Worm (Caenorhabditis elegans) whole organism, late embryonic: ENCODE data around the gene aat-6.

ENCODE experiments used
- C08G9.2 ChIP-seq: sonication (generic microtip); optimal IDR thresholded peaks from 2 replicates; lab custom pipeline; 2016; ENCODE audit warnings: mild to moderate bottlenecking, missing genetic modification characterization, moderate library complexity, missing compliant biosample characterization
- C38D4.7 ChIP-seq: fragments of 200-800 bp; sonication (Bioruptor generic); optimal IDR thresholded peaks from 2 replicates; lab custom pipeline; 2018; ENCODE audit warnings: mild to moderate bottlenecking, missing genetic modification characterization, moderate library complexity, missing compliant biosample characterization
- K09A11.1 ChIP-seq: sonication (generic microtip); optimal IDR thresholded peaks from 2 replicates; lab custom pipeline; 2017; ENCODE audit warnings: antibody characterized with exemption, mild to moderate bottlenecking, missing genetic modification characterization, missing compliant biosample characterization; ENCODE audit not compliant: insufficient read depth
- ceh-22 ChIP-seq: sonication (generic microtip); optimal IDR thresholded peaks from 2 replicates; lab custom pipeline; 2017; ENCODE audit warnings: missing biosample characterization, missing genetic modification characterization
- ceh-24 ChIP-seq: sonication (generic microtip); optimal IDR thresholded peaks from 2 replicates; lab custom pipeline; 2016; ENCODE audit warnings: mild to moderate bottlenecking, missing genetic modification characterization, missing compliant biosample characterization
- ceh-30 ChIP-seq: fragments of 150-350 bp; optimal IDR thresholded peaks from 2 replicates; lab custom pipeline; 2014; ENCODE audit warnings: missing biosample characterization, missing genetic modification characterization
- ceh-31 ChIP-seq: sonication (generic microtip); optimal IDR thresholded peaks from 2 replicates; lab custom pipeline; 2016; ENCODE audit warnings: missing genetic modification characterization, missing compliant biosample characterization
- ceh-34 ChIP-seq: sonication (generic microtip); optimal IDR thresholded peaks from 2 replicates; lab custom pipeline; 2016; ENCODE audit warnings: mild to moderate bottlenecking, missing genetic modification characterization, missing compliant biosample characterization
- ceh-48 ChIP-seq: sonication (generic microtip); optimal IDR thresholded peaks from 2 replicates; lab custom pipeline; 2016; ENCODE audit warnings: missing genetic modification characterization, inconsistent platforms, missing compliant biosample characterization
- elt-2 ChIP-seq: sonication (generic microtip); optimal IDR thresholded peaks from 2 replicates; lab custom pipeline; 2016; ENCODE audit warnings: missing genetic modification reagents, missing genetic modification characterization, missing compliant biosample characterization
- elt-4 ChIP-seq: sonication (generic microtip); optimal IDR thresholded peaks from 2 replicates; lab custom pipeline; 2016; ENCODE audit warnings: missing genetic modification characterization, missing compliant biosample characterization
- ets-4 ChIP-seq: sonication (generic microtip); optimal IDR thresholded peaks from 2 replicates; lab custom pipeline; 2016; ENCODE audit warnings: missing genetic modification characterization, missing compliant biosample characterization
- fax-1 ChIP-seq: sonication (generic microtip); optimal IDR thresholded peaks from 2 replicates; lab custom pipeline; 2016; ENCODE audit warnings: missing genotype, missing genetic modification characterization, missing compliant biosample characterization
- fkh-6 ChIP-seq: sonication (generic microtip); optimal IDR thresholded peaks from 2 replicates; lab custom pipeline; 2016; ENCODE audit warnings: missing genetic modification characterization, missing compliant biosample characterization
- hlh-15 ChIP-seq: sonication (generic microtip); optimal IDR thresholded peaks from 2 replicates; lab custom pipeline; 2016; ENCODE audit warnings: missing genetic modification characterization, missing compliant biosample characterization
- hlh-8 ChIP-seq: sonication (generic microtip); optimal IDR thresholded peaks from 2 replicates; lab custom pipeline; 2016; ENCODE audit warnings: missing genotype, missing genetic modification characterization, missing compliant biosample characterization
- lim-6 ChIP-seq: sonication (generic microtip); optimal IDR thresholded peaks from 2 replicates; lab custom pipeline; 2016; ENCODE audit warnings: missing genetic modification characterization, missing compliant biosample characterization
- mec-3 ChIP-seq: sonication (generic microtip); optimal IDR thresholded peaks from 2 replicates; lab custom pipeline; 2016; ENCODE audit warnings: borderline replicate concordance, missing genetic modification characterization, missing compliant biosample characterization
- nfya-1 ChIP-seq: sonication (generic microtip); optimal IDR thresholded peaks from 2 replicates; lab custom pipeline; 2017; ENCODE audit warnings: missing genetic modification characterization, mild to moderate bottlenecking, missing compliant biosample characterization, antibody characterized with exemption, moderate library complexity
- nhr-11 ChIP-seq: fragments of 150-350 bp; optimal IDR thresholded peaks from 2 replicates; lab custom pipeline; 2014; ENCODE audit warnings: missing biosample characterization, missing genetic modification characterization
- npax-4 ChIP-seq: sonication (generic microtip); optimal IDR thresholded peaks from 2 replicates; lab custom pipeline; 2016; ENCODE audit warnings: missing genetic modification characterization, missing compliant biosample characterization
- odd-2 ChIP-seq: sonication (generic microtip); optimal IDR thresholded peaks from 2 replicates; lab custom pipeline; 2017; ENCODE audit warnings: antibody characterized with exemption, mild to moderate bottlenecking, missing genetic modification characterization, missing compliant biosample characterization
- pag-3 ChIP-seq: sonication (generic microtip); optimal IDR thresholded peaks from 2 replicates; lab custom pipeline; 2016; ENCODE audit warnings: missing compliant biosample characterization, missing genetic modification characterization, borderline replicate concordance
- pax-1 ChIP-seq: fragments of 150-350 bp; optimal IDR thresholded peaks from 2 replicates; lab custom pipeline; 2014; ENCODE audit warnings: missing biosample characterization, missing genetic modification characterization
- pha-2 ChIP-seq: sonication (generic microtip); optimal IDR thresholded peaks from 2 replicates; lab custom pipeline; 2017; ENCODE audit warnings: mild to moderate bottlenecking, missing genetic modification characterization, missing compliant biosample characterization
- pqm-1 ChIP-seq: sonication (generic microtip); optimal IDR thresholded peaks from 2 replicates; lab custom pipeline; 2016; ENCODE audit warnings: missing genetic modification characterization, missing compliant biosample characterization
- pros-1 ChIP-seq: fragments of 150-350 bp; optimal IDR thresholded peaks from 2 replicates; lab custom pipeline; 2014; ENCODE audit warnings: missing biosample characterization, missing genetic modification reagents, missing genetic modification characterization
- ref-2 ChIP-seq: sonication (generic microtip); optimal IDR thresholded peaks from 2 replicates; lab custom pipeline; 2016; ENCODE audit warnings: missing genetic modification characterization, missing compliant biosample characterization
- sdc-2 ChIP-seq: sonication (generic microtip); optimal IDR thresholded peaks from 2 replicates; lab custom pipeline; 2016; ENCODE audit warnings: missing genotype, missing genetic modification characterization, missing compliant biosample characterization
- tbx-7 ChIP-seq: sonication (generic microtip); optimal IDR thresholded peaks from 2 replicates; lab custom pipeline; 2016; ENCODE audit warnings: missing genotype, missing genetic modification characterization, missing compliant biosample characterization
- unc-42 ChIP-seq: sonication (generic microtip); optimal IDR thresholded peaks from 2 replicates; lab custom pipeline; 2016; ENCODE audit warnings: missing genotype, missing genetic modification characterization, missing compliant biosample characterization
- unc-86 ChIP-seq: sonication (generic microtip); optimal IDR thresholded peaks from 2 replicates; lab custom pipeline; 2016; ENCODE audit warnings: missing genetic modification characterization, missing compliant biosample characterization
- zip-5 ChIP-seq: sonication (generic microtip); optimal IDR thresholded peaks from 2 replicates; lab custom pipeline; 2016; ENCODE audit warnings: missing genetic modification characterization, missing compliant biosample characterization
- ztf-16 ChIP-seq: sonication (generic microtip); optimal IDR thresholded peaks from 2 replicates; lab custom pipeline; 2017; ENCODE audit warnings: missing genetic modification characterization, missing compliant biosample characterization

aat-6 gene

ce11 chrV:11439202-11439601 lies 31.3 kb downstream of the aat-6 start:
- TF ChIP-seq ceh-22 (tag; lab: Kevin White, UChicago) (no peak), fax-1 (tag; lab: Kevin White, UChicago) (no peak), ceh-48 (tag; lab: Kevin White, UChicago) (no peak), K09A11.1 (no peak), pros-1 (tag; lab: Kevin White, UChicago) (no peak), pax-1 (tag; lab: Kevin White, UChicago) (no peak), hlh-15 (tag; lab: Kevin White, UChicago) (no peak), unc-86 (tag; lab: Kevin White, UChicago) (no peak), C08G9.2 (no peak), lim-6 (tag; lab: Kevin White, UChicago) (no peak), zip-5 (tag; lab: Kevin White, UChicago) (no peak), ets-4 (tag; lab: Kevin White, UChicago) (no peak), unc-42 (tag; lab: Kevin White, UChicago) (no peak), C38D4.7 (GFP tag; lab: Kevin White, UChicago) (no peak), ceh-24 (tag; lab: Kevin White, UChicago) (no peak), ref-2 (no peak), pag-3 (tag; lab: Kevin White, UChicago) (no peak)

ce11 chrV:11438464-11438863 lies 32.0 kb downstream of the aat-6 start, which contains the start of gene dmsr-1:
Gene dmsr-1 (plus strand): TSS chrV:11438764.
- no peak for TF ChIP-seq tbx-7 (tag; lab: Kevin White, UChicago)
- TF ChIP-seq pha-2 (tag; lab: Kevin White, UChicago), result no peak
- no peak for TF ChIP-seq hlh-8 (tag; lab: Kevin White, UChicago)
- no peak for TF ChIP-seq mec-3 (tag; lab: Kevin White, UChicago)
- no peak for TF ChIP-seq ceh-30 (tag; lab: Kevin White, UChicago)
- no peak for TF ChIP-seq nhr-11 (tag; lab: Kevin White, UChicago)

- TF ChIP-seq unc-42 (tag; lab: Kevin White, UChicago) (peak; percentile 39), elt-2 (no peak), zip-5 (tag; lab: Kevin White, UChicago) (no peak)
Measured at ce11 chrV:11436407-11436806, 34.1 kb downstream of the aat-6 start.

ce11 chrV:11435242-11435641 lies 35.2 kb downstream of the aat-6 start:
- no peak for TF ChIP-seq sdc-2
- no peak for TF ChIP-seq npax-4 (tag; lab: Kevin White, UChicago)
- no peak for TF ChIP-seq mec-3 (tag; lab: Kevin White, UChicago)
- TF ChIP-seq pqm-1 (tag; lab: Kevin White, UChicago), result no peak
- TF ChIP-seq, all 69 proteins: peak for 0

ce11 chrV:11430823-11431222 lies 39.6 kb downstream of the aat-6 start:
- TF ChIP-seq elt-4 (tag; lab: Kevin White, UChicago), result no peak
- no peak for TF ChIP-seq mec-3 (tag; lab: Kevin White, UChicago)
- no peak for TF ChIP-seq pqm-1 (tag; lab: Kevin White, UChicago)
- peak; percentile 40 for TF ChIP-seq unc-42 (tag; lab: Kevin White, UChicago)

ce11 chrV:11428728-11429127 lies 41.7 kb downstream of the aat-6 start:
- no peak for TF ChIP-seq fkh-6
- TF ChIP-seq odd-2 (tag; lab: Kevin White, UChicago), result no peak
- no peak for TF ChIP-seq ceh-34
- peak; percentile 83 for TF ChIP-seq unc-42 (tag; lab: Kevin White, UChicago)
- no peak for TF ChIP-seq ztf-16
- TF ChIP-seq nfya-1 (tag; lab: Kevin White, UChicago), result no peak
- no peak for TF ChIP-seq pax-1 (tag; lab: Kevin White, UChicago)
- no peak for TF ChIP-seq elt-2
- no peak for TF ChIP-seq hlh-15 (tag; lab: Kevin White, UChicago)
- TF ChIP-seq ceh-31 (tag; lab: Kevin White, UChicago), result peak; percentile 19
